Worm (Caenorhabditis elegans) whole organism, midembryonic: Measurements from ENCODE around the gene F26F2.13.

Experiments used
- T22C8.4 ChIP-seq: fragments of 200-800 bp; sonication (Bioruptor generic); IDR thresholded peaks from 2 replicates; pipeline ENCODE4 v1.3.6; 2022; ENCODE audit warnings: missing genetic modification characterization, missing compliant biosample characterization
- cog-1 ChIP-seq: sonication (generic microtip); optimal IDR thresholded peaks from 2 replicates; lab custom pipeline; 2016; ENCODE audit warnings: missing genetic modification characterization, missing compliant biosample characterization
- flt-1 ChIP-seq: fragments of 200-800 bp; sonication (Bioruptor generic); IDR thresholded peaks from 2 replicates; pipeline ENCODE4 v1.3.6; 2022; ENCODE audit warnings: missing genetic modification characterization, missing compliant biosample characterization
- med-1 ChIP-seq: sonication (generic microtip); optimal IDR thresholded peaks from 2 replicates; lab custom pipeline; 2017; ENCODE audit warnings: missing genetic modification characterization, mild to moderate bottlenecking, missing compliant biosample characterization, antibody characterized with exemption, missing genetic modification reagents; ENCODE audit not compliant: insufficient read depth
- ref-1 ChIP-seq: fragments of 200-800 bp; sonication (Bioruptor generic); conservative IDR thresholded peaks from 2 replicates; pipeline ENCODE4 v1.3.6; 2022; ENCODE audit warnings: missing genetic modification reagents, missing genetic modification characterization, missing compliant biosample characterization
- tab-1 ChIP-seq: fragments of 200-800 bp; sonication (Bioruptor generic); IDR thresholded peaks from 2 replicates; pipeline ENCODE4 v1.3.6; 2022; ENCODE audit warnings: missing genetic modification characterization, missing compliant biosample characterization
- ztf-23 ChIP-seq: fragments of 200-800 bp; sonication (Bioruptor generic); IDR thresholded peaks from 2 replicates; pipeline ENCODE4 v1.3.6; 2022; ENCODE audit warnings: missing genetic modification reagents, missing genetic modification characterization, missing compliant biosample characterization
- ztf-29 ChIP-seq: fragments of 200-800 bp; sonication (Bioruptor generic); IDR thresholded peaks from 2 replicates; pipeline ENCODE4 v1.3.6; 2022; ENCODE audit warnings: missing genetic modification reagents, missing genetic modification characterization, missing compliant biosample characterization

DNA sequence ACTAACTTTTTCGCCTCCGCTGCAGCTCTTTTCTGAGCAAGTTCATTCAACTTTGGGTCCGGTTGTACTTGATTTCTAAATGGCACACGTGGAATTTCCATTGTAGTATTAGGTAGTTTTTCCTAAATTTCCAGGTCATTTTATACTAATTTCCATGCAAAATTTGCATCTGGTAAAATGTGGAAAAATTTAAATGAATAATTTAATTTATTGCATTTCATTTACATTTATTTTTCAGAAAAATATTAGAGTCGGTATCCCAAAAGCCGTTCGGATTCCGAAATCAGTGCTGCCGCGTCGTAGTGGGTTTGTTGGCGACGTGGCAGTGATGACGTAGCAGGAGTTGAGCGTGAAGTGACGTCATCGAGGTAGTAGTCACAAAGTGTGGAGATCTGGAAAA lies 17.1 kb upstream of the F26F2.13 start, which contains the start of gene Y38H6C.18:
- TF ChIP-seq ztf-29 (GFP tag; lab: Robert Waterston, UW) (no peak), cog-1 (tag; lab: Kevin White, UChicago) (no peak), ztf-23 (GFP tag; lab: Robert Waterston, UW) (no peak), T22C8.4 (GFP tag; lab: Robert Waterston, UW) (no peak), flt-1 (GFP tag; lab: Robert Waterston, UW) (no peak), med-1 (GFP tag; lab: Kevin White, UChicago) (no peak), tab-1 (GFP tag; lab: Robert Waterston, UW) (no peak), ref-1 (GFP tag; lab: Robert Waterston, UW) (no peak)
